Fruit fly (Drosophila melanogaster) whole organism, embryonic: ENCODE data around the gene CG43218.

Source experiments
- Abd-B ChIP-seq: fragments of 200-800 bp; sonication (Bioruptor generic); optimal IDR thresholded peaks from 2 replicates; lab custom pipeline; 2018; ENCODE audit warnings: missing biosample characterization, mild to moderate bottlenecking, missing genetic modification characterization, moderate library complexity
- Blimp-1 ChIP-seq: fragments of 200-800 bp; sonication (Bioruptor generic); optimal IDR thresholded peaks from 3 replicates; lab custom pipeline; 2018; ENCODE audit warnings: missing biosample characterization, missing genetic modification characterization, mild to moderate bottlenecking, moderate library complexity, missing genetic modification reagents
- CG10979 ChIP-seq: fragments of 200-800 bp; sonication (Bioruptor generic); optimal IDR thresholded peaks from 2 replicates; lab custom pipeline; 2018; ENCODE audit warnings: missing biosample characterization, mild to moderate bottlenecking, missing genetic modification characterization, moderate library complexity
- CG11504 ChIP-seq: fragments of 200-800 bp; sonication (Bioruptor generic); optimal IDR thresholded peaks from 3 replicates; lab custom pipeline; 2019; ENCODE audit warnings: missing biosample characterization, mild to moderate bottlenecking, missing genetic modification characterization, moderate library complexity
- CG12769 ChIP-seq: fragments of 200-800 bp; sonication (Bioruptor generic); optimal IDR thresholded peaks from 2 replicates; lab custom pipeline; 2019; ENCODE audit warnings: missing biosample characterization, mild to moderate bottlenecking, missing genetic modification characterization, moderate library complexity
- CG17568 ChIP-seq: fragments of 200-800 bp; sonication (Bioruptor generic); optimal IDR thresholded peaks from 2 replicates; lab custom pipeline; 2018; ENCODE audit warnings: missing biosample characterization, mild to moderate bottlenecking, missing genetic modification characterization, moderate library complexity
- CG2116 ChIP-seq: fragments of 200-800 bp; sonication (Bioruptor generic); optimal IDR thresholded peaks from 3 replicates; lab custom pipeline; 2018; ENCODE audit warnings: missing biosample characterization, mild to moderate bottlenecking, missing genetic modification characterization
- CG2120 ChIP-seq: fragments of 200-800 bp; sonication (Bioruptor generic); optimal IDR thresholded peaks from 3 replicates; lab custom pipeline; 2016; ENCODE audit warnings: missing biosample characterization, missing genetic modification characterization
- CG5180 ChIP-seq: fragments of 200-800 bp; sonication (Bioruptor generic); optimal IDR thresholded peaks from 3 replicates; lab custom pipeline; 2017; ENCODE audit warnings: missing biosample characterization, missing genetic modification characterization, mild to moderate bottlenecking, moderate library complexity, missing genetic modification reagents
- CG5245 ChIP-seq: fragments of 200-800 bp; sonication (Bioruptor generic); optimal IDR thresholded peaks from 3 replicates; lab custom pipeline; 2016; ENCODE audit warnings: missing biosample characterization, missing genetic modification characterization
- CG8944 ChIP-seq: fragments of 200-800 bp; sonication (Bioruptor generic); optimal IDR thresholded peaks from 3 replicates; lab custom pipeline; 2016; ENCODE audit warnings: missing biosample characterization, missing genetic modification characterization
- D19A ChIP-seq: fragments of 200-800 bp; optimal IDR thresholded peaks from 3 replicates; lab custom pipeline; 2019; ENCODE audit warnings: missing biosample characterization, mild to moderate bottlenecking, missing genetic modification characterization, moderate library complexity
- D19B ChIP-seq: fragments of 200-800 bp; sonication (Bioruptor generic); optimal IDR thresholded peaks from 2 replicates; lab custom pipeline; 2017; ENCODE audit warnings: missing biosample characterization, mild to moderate bottlenecking, missing genetic modification characterization
- Dbx ChIP-seq: fragments of 200-800 bp; sonication (Bioruptor generic); IDR thresholded peaks from 3 replicates; pipeline ENCODE4 v1.3.6; 2022; ENCODE audit warnings: missing biosample characterization, missing genetic modification characterization
- Ets65A ChIP-seq: fragments of 200-800 bp; sonication (Bioruptor generic); peaks from one replicate; lab custom pipeline; 2016; ENCODE audit warnings: missing biosample characterization, missing genetic modification characterization
- H15 ChIP-seq: fragments of 200-800 bp; sonication (Bioruptor generic); IDR thresholded peaks from 3 replicates; pipeline ENCODE4 v1.3.6; 2022; ENCODE audit warnings: missing biosample characterization, missing genetic modification characterization
- MTF-1 ChIP-seq: fragments of 200-800 bp; sonication (Bioruptor generic); optimal IDR thresholded peaks from 2 replicates; lab custom pipeline; 2018; ENCODE audit warnings: missing biosample characterization, mild to moderate bottlenecking, missing genetic modification characterization, borderline replicate concordance
- Nf-YC ChIP-seq: fragments of 200-800 bp; optimal IDR thresholded peaks from 3 replicates; lab custom pipeline; 2019; ENCODE audit warnings: missing biosample characterization, mild to moderate bottlenecking, missing genetic modification characterization, moderate library complexity
- Sox100B ChIP-seq: fragments of 200-800 bp; sonication (Bioruptor generic); optimal IDR thresholded peaks from 3 replicates; lab custom pipeline; 2018; ENCODE audit warnings: missing biosample characterization, mild to moderate bottlenecking, missing genetic modification characterization
- Ssrp ChIP-seq: fragments of 200-800 bp; sonication (Bioruptor generic); optimal IDR thresholded peaks from 2 replicates; lab custom pipeline; 2018; ENCODE audit warnings: missing biosample characterization, mild to moderate bottlenecking, missing genetic modification characterization, moderate library complexity
- Stat92E ChIP-seq, 3 experiments: fragments of >200 bp in 2 of 3; fragments of 200-800 bp in 1 of 3; sonication (Bioruptor generic) in 1 of 3; optimal IDR thresholded peaks; 2 replicates each; lab custom pipeline; 2017 to 2019; ENCODE audit warnings: missing biosample characterization in 3 of 3, missing genetic modification characterization in 3 of 3, mild to moderate bottlenecking in 1 of 3, moderate library complexity in 1 of 3
- Vsx1 ChIP-seq: fragments of 200-800 bp; sonication (Bioruptor generic); optimal IDR thresholded peaks from 2 replicates; lab custom pipeline; 2017; ENCODE audit warnings: missing biosample characterization, mild to moderate bottlenecking, missing genetic modification characterization, missing genetic modification reagents
- abd-A ChIP-seq: fragments of 200-800 bp; sonication (Bioruptor generic); optimal IDR thresholded peaks from 3 replicates; lab custom pipeline; 2019; ENCODE audit warnings: missing biosample characterization, mild to moderate bottlenecking, missing genetic modification characterization, moderate library complexity
- bigmax ChIP-seq: fragments of 200-800 bp; sonication (Bioruptor generic); optimal IDR thresholded peaks from 2 replicates; lab custom pipeline; 2018; ENCODE audit warnings: missing biosample characterization, mild to moderate bottlenecking, missing genetic modification characterization
- crp ChIP-seq, 2 experiments: fragments of 200-800 bp; sonication (Bioruptor generic); optimal IDR thresholded peaks; 2 replicates in 1 of 2; 3 replicates in 1 of 2; lab custom pipeline; 2017; ENCODE audit warnings: missing biosample characterization in 2 of 2, missing genetic modification characterization in 2 of 2, mild to moderate bottlenecking in 1 of 2, moderate library complexity in 1 of 2
- dysf ChIP-seq: fragments of 200-800 bp; sonication (Bioruptor generic); IDR thresholded peaks from 3 replicates; pipeline ENCODE4 v1.3.6; 2022; ENCODE audit warnings: missing biosample characterization, missing genetic modification characterization
- gcm2 ChIP-seq: fragments of 200-800 bp; sonication (Bioruptor generic); optimal IDR thresholded peaks from 2 replicates; lab custom pipeline; 2016; ENCODE audit warnings: missing biosample characterization, missing genetic modification characterization
- grau ChIP-seq: fragments of 200-800 bp; optimal IDR thresholded peaks from 3 replicates; lab custom pipeline; 2019; ENCODE audit warnings: missing biosample characterization, mild to moderate bottlenecking, missing genetic modification characterization, moderate library complexity
- grn ChIP-seq: fragments of 200-800 bp; sonication (Bioruptor generic); optimal IDR thresholded peaks from 3 replicates; lab custom pipeline; 2017; ENCODE audit warnings: missing biosample characterization, missing genetic modification characterization
- gro ChIP-seq: fragments of 200-800 bp; sonication (Bioruptor generic); optimal IDR thresholded peaks from 2 replicates; lab custom pipeline; 2016; ENCODE audit warnings: missing biosample characterization, missing genetic modification characterization
- kni ChIP-seq: fragments of 200-800 bp; sonication (Bioruptor generic); optimal IDR thresholded peaks from 3 replicates; lab custom pipeline; 2017; ENCODE audit warnings: mild to moderate bottlenecking, missing biosample characterization, missing genetic modification reagents, missing genetic modification characterization
- lbe ChIP-seq: fragments of 200-800 bp; sonication (Bioruptor generic); optimal IDR thresholded peaks from 2 replicates; lab custom pipeline; 2016; ENCODE audit warnings: missing biosample characterization, mild to moderate bottlenecking, missing genetic modification characterization
- mam ChIP-seq: fragments of 200-800 bp; sonication (Bioruptor generic); optimal IDR thresholded peaks from 3 replicates; lab custom pipeline; 2016; ENCODE audit warnings: missing biosample characterization, missing genetic modification characterization
- nerfin-1 ChIP-seq: fragments of 200-800 bp; sonication (Bioruptor generic); optimal IDR thresholded peaks from 3 replicates; lab custom pipeline; 2019; ENCODE audit warnings: missing biosample characterization, mild to moderate bottlenecking, missing genetic modification characterization, moderate library complexity
- nerfin-2 ChIP-seq: fragments of 200-800 bp; sonication (Bioruptor generic); IDR thresholded peaks from 2 replicates; pipeline ENCODE4 v1.3.6; 2022; ENCODE audit warnings: missing biosample characterization, missing genetic modification characterization; ENCODE audit not compliant: partially characterized antibody
- nom ChIP-seq: fragments of 200-800 bp; sonication (Bioruptor generic); optimal IDR thresholded peaks from 2 replicates; lab custom pipeline; 2017; ENCODE audit warnings: missing biosample characterization, missing genetic modification characterization, mild to moderate bottlenecking, moderate library complexity, missing genetic modification reagents
- pros ChIP-seq: fragments of 200-800 bp; sonication (Bioruptor generic); optimal IDR thresholded peaks from 3 replicates; lab custom pipeline; 2019; ENCODE audit warnings: missing biosample characterization, mild to moderate bottlenecking, missing genetic modification characterization, moderate library complexity
- sd ChIP-seq: fragments of 200-800 bp; sonication (Bioruptor generic); optimal IDR thresholded peaks from 3 replicates; lab custom pipeline; 2018; ENCODE audit warnings: missing biosample characterization, mild to moderate bottlenecking, missing genetic modification characterization, moderate library complexity
- sqz ChIP-seq: fragments of 200-800 bp; sonication (Bioruptor generic); optimal IDR thresholded peaks from 3 replicates; lab custom pipeline; 2018; ENCODE audit warnings: missing biosample characterization, mild to moderate bottlenecking, missing genetic modification characterization
- tio ChIP-seq: fragments of 200-800 bp; sonication (Bioruptor generic); optimal IDR thresholded peaks from 2 replicates; lab custom pipeline; 2017; ENCODE audit warnings: missing biosample characterization, missing genetic modification characterization, inconsistent platforms
- zen ChIP-seq: fragments of 200-800 bp; sonication (Bioruptor generic); optimal IDR thresholded peaks from 3 replicates; lab custom pipeline; 2018; ENCODE audit warnings: missing biosample characterization, mild to moderate bottlenecking, missing genetic modification characterization, moderate library complexity
- zfh1 ChIP-seq: fragments of 200-800 bp; sonication (Bioruptor generic); IDR thresholded peaks from 3 replicates; pipeline ENCODE4 v1.3.6; 2022; ENCODE audit warnings: missing biosample characterization, missing genetic modification characterization

Gene CG43218

dm6 chr3L:21253761-21254523, 3.9 kb upstream of the CG43218 start (continued):
- TF ChIP-seq Ssrp (peak; percentile 44), CG10979 (tag; lab: Kevin White, UChicago) (peak; percentile 73), zfh1 (peak; percentile 57; the same call in 1 of the 3 replicates), tio (GFP tag; lab: Kevin White, UChicago) (peak; percentile 9), grau (peak; percentile 47), CG2116 (GFP tag; lab: Kevin White, UChicago) (no peak), CG5245 (GFP tag; lab: Kevin White, UChicago) (peak; percentile 20), zen (tag; lab: Kevin White, UChicago) (peak; percentile 28), lbe (peak; percentile 98), crp (GFP tag; optimal IDR thresholded peaks at IDR 0.05; lab: Kevin White, UChicago) (peak in 1 of 2 experiments; percentile 35), nerfin-1 (tag; lab: Kevin White, UChicago) (peak; percentile 39), Sox100B (GFP tag; lab: Kevin White, UChicago) (peak; percentile 41)
- TF ChIP-seq, all 482 proteins: peak for 117

DNA sequence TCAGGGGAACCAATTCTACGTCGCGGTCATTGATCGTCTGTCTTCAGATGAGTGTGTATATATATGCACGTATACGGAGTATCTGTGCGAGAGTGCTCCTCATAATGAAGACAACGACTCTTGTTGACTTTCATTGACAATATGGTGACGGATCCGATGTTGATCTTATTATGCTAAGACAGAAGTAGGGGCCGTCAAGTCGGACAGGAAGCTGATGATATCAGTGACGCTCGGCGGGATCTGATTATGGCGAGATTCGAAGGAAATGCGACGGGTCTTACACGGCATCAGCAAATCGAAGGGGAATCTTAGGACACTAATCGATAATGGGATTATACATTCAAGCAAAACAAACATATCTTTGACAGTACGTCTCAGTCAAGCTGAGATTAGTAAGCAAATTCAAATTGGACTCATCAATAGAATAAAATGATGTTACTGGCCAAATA, 3.3 kb upstream of the CG43218 start:
- TF ChIP-seq Ets65A (GFP tag; lab: Kevin White, UChicago) (peak; percentile 74), mam (GFP tag; lab: Kevin White, UChicago) (no peak), nerfin-2 (GFP tag; lab: Robert Waterston, UW) (no peak), nom (GFP tag; lab: Kevin White, UChicago) (peak; percentile 5), CG17568 (GFP tag; lab: Kevin White, UChicago) (no peak), Abd-B (GFP tag; lab: Kevin White, UChicago) (no peak)

- TF ChIP-seq bigmax (GFP tag; lab: Kevin White, UChicago) (peak; percentile 32), grn (GFP tag; lab: Kevin White, UChicago) (peak; percentile 93), D19B (GFP tag; lab: Kevin White, UChicago) (no peak), CG11504 (peak; percentile 15), Vsx1 (GFP tag; lab: Kevin White, UChicago) (peak; percentile 17), pros (GFP tag; lab: Kevin White, UChicago) (peak; percentile 10), Dbx (GFP tag; lab: Robert Waterston, UW) (no peak), sqz (peak; percentile 32), H15 (GFP tag; lab: Robert Waterston, UW) (no peak), Blimp-1 (no peak), sd (tag; lab: Kevin White, UChicago) (peak; percentile 78), gcm2 (no peak), abd-A (tag; lab: Kevin White, UChicago) (peak; percentile 81), CG5180 (GFP tag; lab: Kevin White, UChicago) (no peak), CG12769 (tag; lab: Kevin White, UChicago) (no peak), gro (GFP tag; lab: Kevin White, UChicago) (no peak), Stat92E (GFP tag; optimal IDR thresholded peaks at IDR 0.05; lab: Kevin White, UChicago) (peak in 1 of 3 experiments; percentile 4), kni (GFP tag; lab: Kevin White, UChicago) (peak; percentile 69), dysf (no peak), Nf-YC (tag; lab: Kevin White, UChicago) (no peak), D19A (tag; lab: Kevin White, UChicago) (no peak), MTF-1 (no peak), CG2120 (peak; percentile 17), CG8944 (GFP tag; lab: Kevin White, UChicago) (no peak)
These were observed 1.5 kb upstream of the CG43218 start for dm6 chr3L:21256062-21257023.
